Worm (Caenorhabditis elegans) whole organism, early embryonic: ENCODE results near the gene str-207.

Source experiments
- B0310.2 ChIP-seq: sonication (generic microtip); optimal IDR thresholded peaks from 2 replicates; lab custom pipeline; 2016; ENCODE audit warnings: mild to moderate bottlenecking, missing genetic modification characterization, missing compliant biosample characterization
- F13C5.2 ChIP-seq: sonication (generic microtip); optimal IDR thresholded peaks from 2 replicates; lab custom pipeline; 2017; ENCODE audit warnings: mild to moderate bottlenecking, missing genetic modification characterization, inconsistent platforms, missing compliant biosample characterization
- aly-1 ChIP-seq: sonication (generic microtip); optimal IDR thresholded peaks from 2 replicates; lab custom pipeline; 2016; ENCODE audit warnings: missing genetic modification characterization, missing compliant biosample characterization
- ama-1 ChIP-seq: fragments of 150-350 bp; optimal IDR thresholded peaks from 2 replicates; lab custom pipeline; 2014
- ets-7 ChIP-seq: sonication (generic microtip); optimal IDR thresholded peaks from 2 replicates; lab custom pipeline; 2016; ENCODE audit warnings: missing genotype, missing genetic modification characterization, missing compliant biosample characterization
- flt-1 ChIP-seq: fragments of 200-800 bp; sonication (Bioruptor generic); IDR thresholded peaks from 2 replicates; pipeline ENCODE4 v1.3.6; 2022; ENCODE audit warnings: missing genetic modification characterization, missing compliant biosample characterization
- hnd-1 ChIP-seq: sonication (generic microtip); optimal IDR thresholded peaks from 2 replicates; lab custom pipeline; 2016; ENCODE audit warnings: missing genetic modification characterization, missing compliant biosample characterization
- scrt-1 ChIP-seq: fragments of 200-800 bp; sonication (Bioruptor generic); IDR thresholded peaks from 2 replicates; pipeline ENCODE4 v1.3.6; 2022; ENCODE audit warnings: missing genetic modification characterization, missing compliant biosample characterization
- sea-1 ChIP-seq: fragments of 200-800 bp; sonication (Bioruptor generic); conservative IDR thresholded peaks from 2 replicates; pipeline ENCODE4 v1.3.6; 2022; ENCODE audit warnings: missing genetic modification characterization, missing compliant biosample characterization
- tbx-37 ChIP-seq: fragments of 200-800 bp; sonication (Bioruptor generic); conservative IDR thresholded peaks from 2 replicates; pipeline ENCODE4 v1.3.6; 2022; ENCODE audit warnings: missing genetic modification reagents, missing genetic modification characterization, missing compliant biosample characterization

- no peak for TF ChIP-seq aly-1 (tag; lab: Kevin White, UChicago)
- TF ChIP-seq B0310.2: no peak
- no peak for TF ChIP-seq ama-1 (lab: Kevin White, UChicago)
- no peak for TF ChIP-seq scrt-1 (GFP tag; lab: Robert Waterston, UW)
- no peak for TF ChIP-seq flt-1 (GFP tag; lab: Robert Waterston, UW)
- TF ChIP-seq tbx-37 (GFP tag; lab: Robert Waterston, UW): no peak
- TF ChIP-seq sea-1 (GFP tag; lab: Robert Waterston, UW): no peak
- no peak for TF ChIP-seq ets-7 (tag; lab: Kevin White, UChicago)
- no peak for TF ChIP-seq hnd-1 (tag; lab: Kevin White, UChicago)
- no peak for TF ChIP-seq F13C5.2
These were observed 33.4 kb upstream of the str-207 start, which contains the start of gene C02E7.7 for ce11 chrV:4918091-4918624.
